Fruit fly (Drosophila melanogaster) whole organism, embryonic: Measurements from ENCODE around the gene Naa20A.

Experiments used
- Atf-2 ChIP-seq: fragments of 200-800 bp; sonication (Bioruptor generic); optimal IDR thresholded peaks from 2 replicates; lab custom pipeline; 2016; ENCODE audit warnings: missing biosample characterization, missing genetic modification characterization
- Atf6 ChIP-seq: fragments of 200-800 bp; sonication (Bioruptor generic); IDR thresholded peaks from 2 replicates; pipeline ENCODE4 v1.3.6; 2022; ENCODE audit warnings: missing biosample characterization, missing genetic modification characterization
- BEAF-32 ChIP-seq: fragments of 200-800 bp; sonication (Bioruptor generic); optimal IDR thresholded peaks from 3 replicates; lab custom pipeline; 2017; ENCODE audit warnings: missing biosample characterization, missing genetic modification characterization, mild to moderate bottlenecking, moderate library complexity, missing genetic modification reagents
- CG10462 ChIP-seq: fragments of 200-800 bp; sonication (Bioruptor generic); optimal IDR thresholded peaks from 2 replicates; lab custom pipeline; 2016; ENCODE audit warnings: missing biosample characterization, missing genetic modification characterization
- CG11723 ChIP-seq: fragments of 200-800 bp; sonication (Bioruptor generic); optimal IDR thresholded peaks from 2 replicates; lab custom pipeline; 2017; ENCODE audit warnings: missing biosample characterization, mild to moderate bottlenecking, missing genetic modification characterization
- CG12155 ChIP-seq: fragments of 200-800 bp; sonication (Bioruptor generic); optimal IDR thresholded peaks from 3 replicates; lab custom pipeline; 2016; ENCODE audit warnings: missing biosample characterization, missing genetic modification characterization
- CG1233 ChIP-seq: fragments of 200-800 bp; sonication (Bioruptor generic); optimal IDR thresholded peaks from 4 replicates; lab custom pipeline; 2018; ENCODE audit warnings: missing biosample characterization, mild to moderate bottlenecking, missing genetic modification characterization
- CG13123 ChIP-seq: fragments of 200-800 bp; sonication (Bioruptor generic); optimal IDR thresholded peaks from 2 replicates; lab custom pipeline; 2016; ENCODE audit warnings: missing biosample characterization, missing genetic modification characterization
- CG13287 ChIP-seq: fragments of 200-800 bp; sonication (Bioruptor generic); IDR thresholded peaks from 2 replicates; pipeline ENCODE4 v1.3.6; 2022; ENCODE audit warnings: missing biosample characterization, missing genetic modification characterization; ENCODE audit not compliant: partially characterized antibody
- CG14441 ChIP-seq: fragments of 200-800 bp; sonication (Bioruptor generic); IDR thresholded peaks from 2 replicates; pipeline ENCODE4 v1.3.6; 2022; ENCODE audit warnings: missing biosample characterization, missing genetic modification characterization
- CG14860 ChIP-seq: fragments of 200-800 bp; sonication (Bioruptor generic); IDR thresholded peaks from 3 replicates; pipeline ENCODE4 v1.3.6; 2022; ENCODE audit warnings: missing biosample characterization, missing genetic modification characterization; ENCODE audit not compliant: partially characterized antibody
- CG1529 ChIP-seq: fragments of 200-800 bp; sonication (Bioruptor generic); optimal IDR thresholded peaks from 3 replicates; lab custom pipeline; 2018; ENCODE audit warnings: missing biosample characterization, missing genetic modification characterization
- CG15601 ChIP-seq: fragments of 200-800 bp; sonication (Bioruptor generic); optimal IDR thresholded peaks from 3 replicates; lab custom pipeline; 2019; ENCODE audit warnings: missing biosample characterization, mild to moderate bottlenecking, missing genetic modification characterization, moderate library complexity
- CG17186 ChIP-seq: fragments of 200-800 bp; sonication (Bioruptor generic); optimal IDR thresholded peaks from 3 replicates; lab custom pipeline; 2017; ENCODE audit warnings: missing biosample characterization, missing genetic modification reagents, missing genetic modification characterization
- CG2199 ChIP-seq: fragments of 200-800 bp; sonication (Bioruptor generic); IDR thresholded peaks from 3 replicates; pipeline ENCODE4 v1.3.6; 2022; ENCODE audit warnings: missing biosample characterization, missing genetic modification characterization
- CG2202 ChIP-seq: fragments of 200-800 bp; sonication (Bioruptor generic); optimal IDR thresholded peaks from 2 replicates; lab custom pipeline; 2018; ENCODE audit warnings: missing biosample characterization, mild to moderate bottlenecking, missing genetic modification characterization
- CG4730 ChIP-seq: fragments of 200-800 bp; sonication (Bioruptor generic); IDR thresholded peaks from 2 replicates; pipeline ENCODE4 v1.3.6; 2022; ENCODE audit warnings: missing biosample characterization, missing genetic modification characterization
- CG9609 ChIP-seq: fragments of 200-800 bp; sonication (Bioruptor generic); optimal IDR thresholded peaks from 3 replicates; lab custom pipeline; 2016; ENCODE audit warnings: missing biosample characterization, missing genetic modification characterization
- CrebB ChIP-seq: fragments of 200-800 bp; sonication (Bioruptor generic); optimal IDR thresholded peaks from 3 replicates; lab custom pipeline; 2018; ENCODE audit warnings: missing biosample characterization, mild to moderate bottlenecking, missing genetic modification characterization
- Dip3 ChIP-seq: fragments of 200-800 bp; sonication (Bioruptor generic); optimal IDR thresholded peaks from 3 replicates; lab custom pipeline; 2016; ENCODE audit warnings: missing biosample characterization, missing genetic modification characterization
- E2f2 ChIP-seq: fragments of 200-800 bp; sonication (Bioruptor generic); IDR thresholded peaks from 2 replicates; pipeline ENCODE4 v1.3.6; 2022; ENCODE audit warnings: missing biosample characterization, missing genetic modification characterization
- Gsc ChIP-seq: fragments of 200-800 bp; sonication (Bioruptor generic); IDR thresholded peaks from 2 replicates; pipeline ENCODE4 v1.3.6; 2022; ENCODE audit warnings: missing biosample characterization, missing genetic modification characterization
- HLH3B ChIP-seq: fragments of 200-800 bp; sonication (Bioruptor generic); IDR thresholded peaks from 2 replicates; pipeline ENCODE4 v1.3.6; 2022; ENCODE audit warnings: missing biosample characterization, missing genetic modification characterization
- Hey ChIP-seq: fragments of 200-800 bp; sonication (Bioruptor generic); optimal IDR thresholded peaks from 3 replicates; lab custom pipeline; 2018; ENCODE audit warnings: missing biosample characterization, mild to moderate bottlenecking, missing genetic modification characterization
- Hr51 ChIP-seq, 2 experiments: fragments of 200-800 bp; sonication (Bioruptor generic); optimal IDR thresholded peaks; 2 replicates in 1 of 2; 3 replicates in 1 of 2; lab custom pipeline; 2016 to 2018; ENCODE audit warnings: missing biosample characterization in 2 of 2, missing genetic modification characterization in 2 of 2, mild to moderate bottlenecking in 1 of 2, moderate library complexity in 1 of 2
- Hsf ChIP-seq: fragments of 200-800 bp; sonication (Bioruptor generic); optimal IDR thresholded peaks from 3 replicates; lab custom pipeline; 2016; ENCODE audit warnings: missing biosample characterization, missing genetic modification characterization
- NFAT ChIP-seq: fragments of 200-800 bp; sonication (Bioruptor generic); IDR thresholded peaks from 2 replicates; pipeline ENCODE4 v1.3.6; 2022; ENCODE audit warnings: missing biosample characterization, missing genetic modification characterization
- Oaz ChIP-seq: fragments of 200-800 bp; sonication (Bioruptor generic); IDR thresholded peaks from 2 replicates; pipeline ENCODE4 v1.3.6; 2022; ENCODE audit warnings: missing biosample characterization, missing genetic modification characterization
- Side ChIP-seq: fragments of 200-800 bp; sonication (Bioruptor generic); optimal IDR thresholded peaks from 2 replicates; lab custom pipeline; 2016; ENCODE audit warnings: missing biosample characterization, missing genetic modification characterization
- Sin3A ChIP-seq: fragments of >200 bp; optimal IDR thresholded peaks from 2 replicates; lab custom pipeline; 2018
- Tbp ChIP-seq: fragments of >200 bp; optimal IDR thresholded peaks from 2 replicates; lab custom pipeline; 2018; ENCODE audit warnings: missing biosample characterization, missing genetic modification characterization
- az2 ChIP-seq: fragments of 200-800 bp; sonication (Bioruptor generic); optimal IDR thresholded peaks from 3 replicates; lab custom pipeline; 2016; ENCODE audit warnings: missing biosample characterization, missing genetic modification characterization
- bcd ChIP-seq: fragments of 200-800 bp; sonication (Bioruptor generic); optimal IDR thresholded peaks from 2 replicates; lab custom pipeline; 2017; ENCODE audit warnings: missing biosample characterization, mild to moderate bottlenecking, missing genetic modification characterization
- ci ChIP-seq: fragments of 200-800 bp; sonication (Bioruptor generic); IDR thresholded peaks from 3 replicates; pipeline ENCODE4 v1.3.6; 2022; ENCODE audit warnings: missing biosample characterization, missing genetic modification characterization
- emc ChIP-seq: fragments of 200-800 bp; sonication (Bioruptor generic); optimal IDR thresholded peaks from 2 replicates; lab custom pipeline; 2016; ENCODE audit warnings: missing biosample characterization, missing genetic modification characterization
- esg ChIP-seq: fragments of 200-800 bp; sonication (Bioruptor generic); conservative IDR thresholded peaks from 2 replicates; pipeline ENCODE4 v1.3.6; 2022; ENCODE audit warnings: missing biosample characterization, missing genetic modification characterization
- gsb ChIP-seq: fragments of 200-800 bp; sonication (Bioruptor generic); IDR thresholded peaks from 2 replicates; pipeline ENCODE4 v1.3.6; 2022; ENCODE audit warnings: missing biosample characterization, missing genetic modification characterization
- gt ChIP-seq: fragments of 200-800 bp; sonication (Bioruptor generic); IDR thresholded peaks from 2 replicates; pipeline ENCODE4 v1.3.6; 2022; ENCODE audit warnings: missing biosample characterization, missing genetic modification characterization
- jumu ChIP-seq: fragments of 200-800 bp; sonication (Bioruptor generic); optimal IDR thresholded peaks from 3 replicates; lab custom pipeline; 2016; ENCODE audit warnings: missing biosample characterization, missing genetic modification characterization
- klu ChIP-seq: fragments of 200-800 bp; sonication (Bioruptor generic); IDR thresholded peaks from 2 replicates; pipeline ENCODE4 v1.3.6; 2022; ENCODE audit warnings: missing biosample characterization, missing genetic modification characterization
- mam ChIP-seq: fragments of 200-800 bp; sonication (Bioruptor generic); optimal IDR thresholded peaks from 3 replicates; lab custom pipeline; 2016; ENCODE audit warnings: missing biosample characterization, missing genetic modification characterization
- pb ChIP-seq: fragments of 200-800 bp; sonication (Bioruptor generic); optimal IDR thresholded peaks from 3 replicates; lab custom pipeline; 2016; ENCODE audit warnings: missing biosample characterization, missing genetic modification characterization
- phol ChIP-seq: fragments of 200-800 bp; sonication (Bioruptor generic); optimal IDR thresholded peaks from 3 replicates; lab custom pipeline; 2018; ENCODE audit warnings: missing biosample characterization, mild to moderate bottlenecking, missing genetic modification characterization, moderate library complexity
- sim ChIP-seq: fragments of 200-800 bp; sonication (Bioruptor generic); IDR thresholded peaks from 2 replicates; pipeline ENCODE4 v1.3.6; 2022; ENCODE audit warnings: missing biosample characterization, missing genetic modification characterization
- stc ChIP-seq: fragments of 200-800 bp; sonication (Bioruptor generic); IDR thresholded peaks from 2 replicates; pipeline ENCODE4 v1.3.6; 2022; ENCODE audit warnings: missing biosample characterization, missing genetic modification characterization
- trh ChIP-seq: fragments of 200-800 bp; sonication (Bioruptor generic); optimal IDR thresholded peaks from 2 replicates; lab custom pipeline; 2016; ENCODE audit warnings: missing biosample characterization, missing genetic modification characterization
- vfl ChIP-seq: fragments of 200-800 bp; sonication (Bioruptor generic); optimal IDR thresholded peaks from 2 replicates; lab custom pipeline; 2016; ENCODE audit warnings: missing biosample characterization, missing genetic modification characterization
- wor ChIP-seq: fragments of 200-800 bp; sonication (Bioruptor generic); IDR thresholded peaks from 2 replicates; pipeline ENCODE4 v1.3.6; 2022; ENCODE audit warnings: missing biosample characterization, missing genetic modification characterization
- yki ChIP-seq: fragments of >200 bp; optimal IDR thresholded peaks from 3 replicates; lab custom pipeline; 2018

Gene Naa20A

DNA sequence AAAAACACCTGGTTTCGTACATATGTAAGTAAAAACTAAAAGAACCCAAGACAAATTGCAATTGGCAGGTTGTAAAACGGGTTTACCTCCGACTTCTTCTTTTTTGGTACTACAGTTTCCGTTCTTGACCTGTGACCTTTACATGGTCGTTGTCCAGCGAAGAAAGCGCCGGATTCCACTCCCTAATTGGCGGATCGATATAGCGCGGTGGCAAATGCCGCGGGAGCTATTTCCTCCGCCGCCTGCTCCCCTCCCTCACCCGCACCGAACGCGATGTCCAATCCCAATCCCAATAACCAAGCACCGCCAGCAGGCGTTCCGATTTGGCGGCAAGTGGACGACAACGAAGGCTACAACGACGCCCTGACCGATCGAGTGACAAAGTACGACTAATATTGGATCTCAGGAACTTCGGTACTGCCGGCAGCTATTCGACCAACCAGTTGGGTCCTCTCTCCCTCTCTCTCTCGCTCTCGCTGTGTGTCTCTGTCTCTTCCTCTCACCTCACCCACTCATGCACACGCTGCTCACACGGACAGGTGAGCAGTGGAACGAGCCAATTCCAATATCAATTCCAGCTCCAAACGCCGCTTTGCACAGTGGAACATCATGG, 39.8 kb upstream of the Naa20A start (continued):
- no peak for TF ChIP-seq vfl (GFP tag; lab: Kevin White, UChicago)
- no peak for TF ChIP-seq Gsc (GFP tag; lab: Robert Waterston, UW)
- TF ChIP-seq, all 482 proteins: peak for 36

DNA sequence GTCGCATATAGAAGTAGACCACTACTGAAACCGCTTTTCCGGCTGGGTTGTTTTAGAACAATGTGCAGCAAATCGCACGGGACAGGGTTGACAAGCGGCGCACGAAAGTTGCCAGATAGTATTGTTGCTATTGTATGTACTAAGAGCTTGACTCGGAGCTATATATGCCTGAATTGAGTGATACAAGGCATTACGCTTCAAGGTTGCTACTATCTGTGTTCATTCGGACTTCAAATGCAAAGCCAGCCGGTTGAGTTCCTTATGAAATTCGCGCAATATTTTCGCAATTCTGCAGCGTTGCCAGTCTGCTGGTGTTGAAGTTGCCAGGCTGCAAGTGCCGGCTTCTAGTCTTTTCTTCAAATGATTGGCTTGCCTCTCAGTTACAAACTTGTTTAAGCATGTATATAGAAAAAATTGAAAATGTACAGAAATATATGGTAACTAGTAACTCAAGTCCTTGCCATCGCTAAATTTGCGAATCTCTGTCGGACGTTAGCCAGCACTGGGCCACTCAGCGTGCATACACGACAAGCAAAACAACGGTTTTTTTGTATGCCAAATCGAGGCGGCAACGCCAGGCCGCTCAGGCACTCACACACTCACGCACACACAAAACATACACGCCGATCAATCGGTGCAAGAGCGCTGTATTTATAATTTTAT, 29.0 kb upstream of the Naa20A start, which contains the start of the genes Ranbp21 and Elys:
TSS of gene Ranbp21 (minus strand) at position 513 of the 663 bp plus-strand sequence.
TSS of gene Elys (plus strand) at position 549 of the 663 bp plus-strand sequence.
- peak; percentile 61 for TF ChIP-seq E2f2 (GFP tag; lab: Robert Waterston, UW)
- no peak for TF ChIP-seq Atf6 (GFP tag; lab: Robert Waterston, UW)
- no peak for TF ChIP-seq CG2199 (GFP tag; lab: Robert Waterston, UW)
- TF ChIP-seq stc (GFP tag; lab: Robert Waterston, UW): peak; percentile 47; the same call in 1 of the 2 replicates
- TF ChIP-seq Hr51 (GFP tag; optimal IDR thresholded peaks at IDR 0.05; lab: Kevin White, UChicago): no peak
- TF ChIP-seq emc (GFP tag; lab: Kevin White, UChicago): no peak
- TF ChIP-seq CG15601 (tag; lab: Kevin White, UChicago): no peak
- no peak for TF ChIP-seq pb (GFP tag; lab: Kevin White, UChicago)
- no peak for TF ChIP-seq CG1529
- TF ChIP-seq gt (GFP tag; lab: Robert Waterston, UW): no peak
- TF ChIP-seq ci (GFP tag; lab: Robert Waterston, UW): peak; percentile 56; the same call in 1 of the 3 replicates
- TF ChIP-seq Dip3 (GFP tag; lab: Kevin White, UChicago): peak; percentile 73
- TF ChIP-seq sim: no peak
- peak; percentile 78 for TF ChIP-seq jumu (GFP tag; lab: Kevin White, UChicago)
- peak; percentile 50 for TF ChIP-seq CG12155 (GFP tag; lab: Kevin White, UChicago)
- peak; percentile 71 for TF ChIP-seq CG9609 (GFP tag; lab: Kevin White, UChicago)
- peak; percentile 58 for TF ChIP-seq klu (GFP tag; lab: Robert Waterston, UW)
- TF ChIP-seq CG13287 (GFP tag; lab: Robert Waterston, UW): peak; percentile 55
- peak; percentile 25; the same call in 1 of the 2 replicates for TF ChIP-seq HLH3B (GFP tag; lab: Robert Waterston, UW)
- no peak for TF ChIP-seq bcd
- TF ChIP-seq gsb (GFP tag; lab: Robert Waterston, UW): no peak
- TF ChIP-seq Side (GFP tag; lab: Kevin White, UChicago): peak; percentile 43
- 0 out of 2 replicates have a peak, but pooled peaks have one; percentile 39 for TF ChIP-seq wor (GFP tag; lab: Robert Waterston, UW)
- TF ChIP-seq esg (GFP tag; lab: Robert Waterston, UW): peak; percentile 47; the same call in 1 of the 2 replicates
- TF ChIP-seq Atf-2 (GFP tag; lab: Kevin White, UChicago): no peak
- TF ChIP-seq CG14441 (GFP tag; lab: Robert Waterston, UW): peak; percentile 55; the same call in 1 of the 2 replicates
- TF ChIP-seq Hsf (GFP tag; lab: Kevin White, UChicago): peak; percentile 69
- TF ChIP-seq az2 (GFP tag; lab: Kevin White, UChicago): peak; percentile 45
- peak; percentile 74 for TF ChIP-seq BEAF-32 (GFP tag; lab: Kevin White, UChicago)
- no peak for TF ChIP-seq yki
- 0 out of 2 replicates have a peak, but pooled peaks have one; percentile 15 for TF ChIP-seq NFAT (GFP tag; lab: Robert Waterston, UW)
- TF ChIP-seq Sin3A (lab: Kevin White, UChicago): peak; percentile 95
- peak; percentile 34; the same call in 1 of the 2 replicates for TF ChIP-seq CG4730 (GFP tag; lab: Robert Waterston, UW)
- TF ChIP-seq CG11723: no peak
- no peak for TF ChIP-seq CG14860 (GFP tag; lab: Robert Waterston, UW)
- no peak for TF ChIP-seq Oaz
- TF ChIP-seq Hey (tag; lab: Kevin White, UChicago): no peak
- no peak for TF ChIP-seq CrebB
- peak; percentile 59 for TF ChIP-seq phol (tag; lab: Kevin White, UChicago)
- TF ChIP-seq CG1233: peak; percentile 23
- no peak for TF ChIP-seq CG13123 (GFP tag; lab: Kevin White, UChicago)
- TF ChIP-seq CG10462: peak; percentile 77
- no peak for TF ChIP-seq trh (GFP tag; lab: Kevin White, UChicago)
- peak; percentile 12 for TF ChIP-seq CG17186 (GFP tag; lab: Kevin White, UChicago)
- TF ChIP-seq CG2202 (tag; lab: Kevin White, UChicago): no peak
- TF ChIP-seq mam (GFP tag; lab: Kevin White, UChicago): peak; percentile 66
- TF ChIP-seq Tbp (GFP tag; lab: Kevin White, UChicago): no peak
